Worm (Caenorhabditis elegans) whole organism, L4 larva: ENCODE results near the gene gck-4.

Source experiments
- ama-1 ChIP-seq: fragments of 150-350 bp; optimal IDR thresholded peaks from 2 replicates; lab custom pipeline; 2014; ENCODE audit warnings: inconsistent platforms, mixed read lengths
- ceh-82 ChIP-seq: sonication (generic microtip); optimal IDR thresholded peaks from 2 replicates; lab custom pipeline; 2017; ENCODE audit warnings: missing biosample characterization, missing genetic modification characterization
- daf-19 ChIP-seq: fragments of 200-800 bp; sonication (Bioruptor generic); conservative IDR thresholded peaks from 2 replicates; pipeline ENCODE4 v1.3.6; 2022; ENCODE audit warnings: missing genetic modification characterization, missing compliant biosample characterization
- daf-8 ChIP-seq: fragments of 200-800 bp; sonication (Bioruptor generic); IDR thresholded peaks from 2 replicates; pipeline ENCODE4 v1.3.6; 2022; ENCODE audit warnings: missing genetic modification characterization, missing compliant biosample characterization
- egl-27 ChIP-seq: sonication (generic microtip); optimal IDR thresholded peaks from 3 replicates; lab custom pipeline; 2017; ENCODE audit warnings: missing biosample characterization, missing genetic modification reagents, missing genetic modification characterization
- nhr-237 ChIP-seq: sonication (generic microtip); optimal IDR thresholded peaks from 2 replicates; lab custom pipeline; 2017; ENCODE audit warnings: missing biosample characterization, missing genetic modification characterization
- nhr-28 ChIP-seq: fragments of 150-350 bp; optimal IDR thresholded peaks from 2 replicates; lab custom pipeline; 2014; ENCODE audit warnings: missing biosample characterization, missing genetic modification characterization
- nhr-76 ChIP-seq: fragments of 150-350 bp; optimal IDR thresholded peaks from 2 replicates; lab custom pipeline; 2014; ENCODE audit warnings: missing biosample characterization, missing genetic modification characterization
- pha-4 ChIP-seq, 2 experiments: fragments of 150-350 bp in 1 of 2; fragments of 200-800 bp in 1 of 2; sonication (Bioruptor generic) in 1 of 2; IDR thresholded peaks in 1 of 2; optimal IDR thresholded peaks in 1 of 2; 2 replicates each; pipeline versions ENCODE4 v1.3.6 to Lab custom; 2014 to 2022; ENCODE audit warnings: missing genetic modification characterization in 2 of 2, missing genetic modification reagents in 2 of 2, missing biosample characterization in 1 of 2, missing compliant biosample characterization in 1 of 2
- pqm-1 ChIP-seq: sonication (generic microtip); optimal IDR thresholded peaks from 2 replicates; lab custom pipeline; 2017; ENCODE audit warnings: missing biosample characterization, missing genetic modification characterization
- unc-62 ChIP-seq, 3 experiments: fragments of 150-350 bp in 1 of 3; sonication (generic microtip); optimal IDR thresholded peaks in 2 of 3; peaks in 1 of 3; 1 replicate in 1 of 3; 2 replicates in 2 of 3; lab custom pipeline; 2014 to 2017; ENCODE audit warnings: missing biosample characterization in 3 of 3, missing genetic modification characterization in 3 of 3, missing genetic modification reagents in 3 of 3, missing genotype in 1 of 3
- zag-1 ChIP-seq: fragments of 150-350 bp; optimal IDR thresholded peaks from 2 replicates; lab custom pipeline; 2014; ENCODE audit warnings: missing biosample characterization, missing genetic modification characterization
- ztf-11 ChIP-seq: fragments of 150-350 bp; optimal IDR thresholded peaks from 2 replicates; lab custom pipeline; 2014; ENCODE audit warnings: missing biosample characterization, missing genetic modification characterization

ce11 chrX:13633032-13633431, 44.0 kb upstream of the gck-4 start:
- no peak for TF ChIP-seq pqm-1 (tag; lab: Kevin White, UChicago)
- TF ChIP-seq pha-4 (GFP tag; IDR thresholded peaks at IDR 0.05; lab: Robert Waterston, UW) = no peak
- TF ChIP-seq pha-4 (tag; optimal IDR thresholded peaks at IDR 0.05; lab: Kevin White, UChicago) = no peak
- no peak for TF ChIP-seq ceh-82 (tag; lab: Kevin White, UChicago)
- TF ChIP-seq unc-62 (GFP tag; optimal IDR thresholded peaks at IDR 0.05 in 1 of 2; lab: Kevin White, UChicago) = no peak
- TF ChIP-seq unc-62 (tag; optimal IDR thresholded peaks at IDR 0.05; lab: Kevin White, UChicago) = no peak
- TF ChIP-seq ama-1 (lab: Kevin White, UChicago) = no peak
- TF ChIP-seq daf-8 = no peak
- TF ChIP-seq nhr-237 = no peak
- no peak for TF ChIP-seq ztf-11 (tag; lab: Kevin White, UChicago)
- no peak for TF ChIP-seq nhr-76
- TF ChIP-seq daf-19 (GFP tag; lab: Robert Waterston, UW) = no peak
- no peak for TF ChIP-seq egl-27 (tag; lab: Kevin White, UChicago)
- TF ChIP-seq nhr-28 (tag; lab: Kevin White, UChicago) = no peak
- no peak for TF ChIP-seq zag-1
